Worm (Caenorhabditis elegans) whole organism, L2 larva: ENCODE measurements around the gene srj-4.

Experiments used
- F13H6.1 ChIP-seq: sonication (generic microtip); optimal IDR thresholded peaks from 2 replicates; lab custom pipeline; 2016; ENCODE audit warnings: missing genetic modification characterization, missing compliant biosample characterization
- R02D3.7 ChIP-seq: fragments of 150-350 bp; optimal IDR thresholded peaks from 2 replicates; lab custom pipeline; 2014; ENCODE audit warnings: missing biosample characterization, missing genetic modification characterization
- ama-1 ChIP-seq: fragments of 150-350 bp; optimal IDR thresholded peaks from 2 replicates; lab custom pipeline; 2018; ENCODE audit warnings: inconsistent platforms
- blmp-1 ChIP-seq: sonication (generic microtip); optimal IDR thresholded peaks from 2 replicates; lab custom pipeline; 2017; ENCODE audit warnings: missing genetic modification characterization, mild to moderate bottlenecking, missing compliant biosample characterization, antibody characterized with exemption, moderate library complexity; ENCODE audit not compliant: insufficient read depth
- dmd-4 ChIP-seq: sonication (generic microtip); optimal IDR thresholded peaks from 2 replicates; lab custom pipeline; 2017; ENCODE audit warnings: missing biosample characterization, missing genetic modification characterization
- elt-3 ChIP-seq: sonication (generic microtip); optimal IDR thresholded peaks from 2 replicates; lab custom pipeline; 2017; ENCODE audit warnings: missing biosample characterization, missing genetic modification characterization
- fos-1 ChIP-seq: fragments of 150-350 bp; optimal IDR thresholded peaks from 2 replicates; lab custom pipeline; 2014; ENCODE audit warnings: missing biosample characterization, missing genetic modification characterization
- lin-11 ChIP-seq: fragments of 150-350 bp; sonication (generic microtip); optimal IDR thresholded peaks from 2 replicates; lab custom pipeline; 2014; ENCODE audit warnings: missing biosample characterization, missing genetic modification characterization, inconsistent platforms, mixed read lengths
- lin-39 ChIP-seq: fragments of 150-350 bp; optimal IDR thresholded peaks from 2 replicates; lab custom pipeline; 2014; ENCODE audit warnings: missing biosample characterization, missing genetic modification reagents, missing genetic modification characterization
- nhr-129 ChIP-seq: fragments of 150-350 bp; optimal IDR thresholded peaks from 2 replicates; lab custom pipeline; 2014; ENCODE audit warnings: missing biosample characterization, missing genetic modification characterization
- nhr-21 ChIP-seq: fragments of 150-350 bp; optimal IDR thresholded peaks from 2 replicates; lab custom pipeline; 2014; ENCODE audit warnings: missing biosample characterization, missing genetic modification characterization
- nhr-23 ChIP-seq: fragments of 150-350 bp; optimal IDR thresholded peaks from 2 replicates; lab custom pipeline; 2014; ENCODE audit warnings: missing biosample characterization, missing genetic modification reagents, missing genetic modification characterization
- sma-3 ChIP-seq: sonication (generic microtip); optimal IDR thresholded peaks from 2 replicates; lab custom pipeline; 2016; ENCODE audit warnings: missing genetic modification reagents, missing genetic modification characterization, missing compliant biosample characterization
- sma-9 ChIP-seq, 2 experiments: fragments of 150-350 bp in 1 of 2; sonication (generic microtip) in 1 of 2; optimal IDR thresholded peaks; 2 replicates each; lab custom pipeline; 2014 to 2016; ENCODE audit warnings: missing genetic modification characterization in 2 of 2, mild to moderate bottlenecking in 1 of 2, missing biosample characterization in 1 of 2, missing compliant biosample characterization in 1 of 2, missing genetic modification reagents in 1 of 2, moderate library complexity in 1 of 2
- snpc-4 ChIP-seq: fragments of 150-350 bp; optimal IDR thresholded peaks from 2 replicates; lab custom pipeline; 2014; ENCODE audit warnings: missing biosample characterization, missing genetic modification characterization
- unc-55 ChIP-seq: fragments of 150-350 bp; sonication (generic microtip); optimal IDR thresholded peaks from 3 replicates; lab custom pipeline; 2014; ENCODE audit warnings: missing biosample characterization, missing genetic modification reagents, missing genetic modification characterization
- zag-1 ChIP-seq: fragments of 150-350 bp; optimal IDR thresholded peaks from 2 replicates; lab custom pipeline; 2014; ENCODE audit warnings: missing biosample characterization, missing genetic modification characterization

srj-4 gene

DNA sequence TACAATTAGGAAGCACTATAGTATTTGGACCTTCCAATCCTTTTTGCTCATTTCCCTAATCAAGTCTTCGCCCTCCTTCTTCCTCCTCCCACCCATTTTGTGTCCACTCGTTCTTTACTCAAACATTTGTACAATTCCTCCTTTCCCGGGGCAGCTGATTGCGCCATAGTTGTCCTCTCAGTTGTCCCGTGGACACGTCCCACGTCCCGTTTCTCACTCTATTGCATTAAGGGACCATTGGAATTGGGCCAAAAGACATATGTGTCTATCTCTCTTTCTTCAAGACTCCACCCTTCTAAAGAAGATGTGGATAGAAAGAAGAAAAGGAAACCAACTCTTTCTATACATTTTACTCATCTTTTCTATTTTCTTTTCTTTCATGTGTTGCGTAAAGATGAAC lies 48.1 kb downstream of the srj-4 start:
- TF ChIP-seq R02D3.7 (tag; lab: Kevin White, UChicago) (no peak), snpc-4 (tag; lab: Kevin White, UChicago) (no peak), elt-3 (tag; lab: Kevin White, UChicago) (no peak), nhr-129 (tag; lab: Kevin White, UChicago) (peak; percentile 23), nhr-21 (no peak), nhr-23 (tag; lab: Kevin White, UChicago) (no peak), zag-1 (peak; percentile 32), blmp-1 (tag; lab: Kevin White, UChicago) (no peak), sma-9 (GFP tag; optimal IDR thresholded peaks at IDR 0.05; lab: Kevin White, UChicago) (no peak), sma-9 (tag; optimal IDR thresholded peaks at IDR 0.05; lab: Kevin White, UChicago) (no peak), F13H6.1 (tag; lab: Kevin White, UChicago) (peak; percentile 30), sma-3 (GFP tag; lab: Kevin White, UChicago) (no peak), unc-55 (GFP tag; lab: Kevin White, UChicago) (peak; percentile 20)

ce11 chrV:12213027-12213426 lies 50.0 kb downstream of the srj-4 start, which contains the start of gene vab-8:
vab-8 (plus strand) TSS chrV:12213327.
- no peak for TF ChIP-seq ama-1
- TF ChIP-seq fos-1: peak; percentile 47
- no peak for TF ChIP-seq lin-39 (tag; lab: Kevin White, UChicago)
- no peak for TF ChIP-seq lin-11 (tag; lab: Kevin White, UChicago)
- no peak for TF ChIP-seq dmd-4 (tag; lab: Kevin White, UChicago)
- TF ChIP-seq, all 48 proteins: peak for 1
